Fruit fly (Drosophila melanogaster) whole organism, prepupa: ENCODE results near the gene Pdi.

Source experiments
- Blimp-1 ChIP-seq: fragments of 200-800 bp; sonication (Bioruptor generic); optimal IDR thresholded peaks from 3 replicates; lab custom pipeline; 2017; ENCODE audit warnings: missing biosample characterization, missing genetic modification characterization, mild to moderate bottlenecking, moderate library complexity, missing genetic modification reagents
- CG10631 ChIP-seq: fragments of 200-800 bp; sonication (Bioruptor generic); optimal IDR thresholded peaks from 2 replicates; lab custom pipeline; 2016; ENCODE audit warnings: missing biosample characterization, missing genetic modification characterization
- CG10669 ChIP-seq: fragments of 200-800 bp; sonication (Bioruptor generic); optimal IDR thresholded peaks from 3 replicates; lab custom pipeline; 2018; ENCODE audit warnings: missing biosample characterization, mild to moderate bottlenecking, missing genetic modification characterization, moderate library complexity
- CG11294 ChIP-seq: fragments of 200-800 bp; sonication (Bioruptor generic); IDR thresholded peaks from 2 replicates; pipeline ENCODE4 v1.3.6; 2022; ENCODE audit warnings: missing biosample characterization, missing genetic modification characterization
- CG11902 ChIP-seq: fragments of 200-800 bp; sonication (Bioruptor generic); optimal IDR thresholded peaks from 3 replicates; lab custom pipeline; 2016; ENCODE audit warnings: missing biosample characterization, missing genetic modification characterization
- CG15336 ChIP-seq: fragments of 200-800 bp; sonication (Bioruptor generic); IDR thresholded peaks from 2 replicates; pipeline ENCODE4 v1.3.6; 2022; ENCODE audit warnings: missing biosample characterization, missing genetic modification characterization
- CG1621 ChIP-seq: fragments of 200-800 bp; sonication (Bioruptor generic); optimal IDR thresholded peaks from 3 replicates; lab custom pipeline; 2018; ENCODE audit warnings: missing biosample characterization, mild to moderate bottlenecking, missing genetic modification characterization
- CG16779 ChIP-seq: fragments of 200-800 bp; sonication (Bioruptor generic); optimal IDR thresholded peaks from 3 replicates; lab custom pipeline; 2017; ENCODE audit warnings: missing biosample characterization, mild to moderate bottlenecking, missing genetic modification characterization
- CG3032 ChIP-seq: fragments of 200-800 bp; optimal IDR thresholded peaks from 2 replicates; lab custom pipeline; 2019; ENCODE audit warnings: missing biosample characterization, mild to moderate bottlenecking, missing genetic modification characterization, moderate library complexity
- CG32006 ChIP-seq: fragments of 200-800 bp; sonication (Bioruptor generic); optimal IDR thresholded peaks from 3 replicates; lab custom pipeline; 2017; ENCODE audit warnings: missing biosample characterization, mild to moderate bottlenecking, missing genetic modification characterization
- CG34406 ChIP-seq: fragments of 200-800 bp; sonication (Bioruptor generic); optimal IDR thresholded peaks from 3 replicates; lab custom pipeline; 2016; ENCODE audit warnings: missing biosample characterization, missing genetic modification characterization
- CG3919 ChIP-seq: fragments of 200-800 bp; sonication (Bioruptor generic); optimal IDR thresholded peaks from 3 replicates; lab custom pipeline; 2016; ENCODE audit warnings: missing biosample characterization, missing genetic modification characterization
- CG4318 ChIP-seq: fragments of 200-800 bp; sonication (Bioruptor generic); optimal IDR thresholded peaks from 3 replicates; lab custom pipeline; 2017; ENCODE audit warnings: missing biosample characterization, mild to moderate bottlenecking, missing genetic modification characterization
- CG6163 ChIP-seq: fragments of 200-800 bp; sonication (Bioruptor generic); IDR thresholded peaks from 3 replicates; pipeline ENCODE4 v1.3.6; 2022; ENCODE audit warnings: missing biosample characterization, missing genetic modification characterization
- CG6276 ChIP-seq: fragments of 200-800 bp; sonication (Bioruptor generic); optimal IDR thresholded peaks from 2 replicates; lab custom pipeline; 2017; ENCODE audit warnings: missing biosample characterization, mild to moderate bottlenecking, missing genetic modification characterization
- CG6792 ChIP-seq: fragments of 200-800 bp; sonication (Bioruptor generic); optimal IDR thresholded peaks from 3 replicates; lab custom pipeline; 2016; ENCODE audit warnings: missing biosample characterization, missing genetic modification characterization
- CG6808 ChIP-seq: fragments of 200-800 bp; sonication (Bioruptor generic); optimal IDR thresholded peaks from 3 replicates; lab custom pipeline; 2017; ENCODE audit warnings: missing biosample characterization, missing genetic modification characterization, mild to moderate bottlenecking, moderate library complexity, missing genetic modification reagents
- CG7368 ChIP-seq: fragments of 200-800 bp; sonication (Bioruptor generic); optimal IDR thresholded peaks from 3 replicates; lab custom pipeline; 2016; ENCODE audit warnings: missing biosample characterization, missing genetic modification characterization
- CG8119 ChIP-seq: fragments of 200-800 bp; sonication (Bioruptor generic); IDR thresholded peaks from 3 replicates; pipeline ENCODE4 v1.3.6; 2022; ENCODE audit warnings: missing biosample characterization, missing genetic modification characterization
- CG8632 ChIP-seq: fragments of 200-800 bp; sonication (Bioruptor generic); optimal IDR thresholded peaks from 3 replicates; lab custom pipeline; 2016; ENCODE audit warnings: missing biosample characterization, missing genetic modification characterization
- CG9139 ChIP-seq: fragments of 200-800 bp; sonication (Bioruptor generic); optimal IDR thresholded peaks from 3 replicates; lab custom pipeline; 2017; ENCODE audit warnings: missing biosample characterization, mild to moderate bottlenecking, missing genetic modification characterization
- Eip75B ChIP-seq: fragments of 200-800 bp; sonication (Bioruptor generic); optimal IDR thresholded peaks from 3 replicates; lab custom pipeline; 2016; ENCODE audit warnings: missing biosample characterization, missing genetic modification characterization
- Eip78C ChIP-seq: fragments of 200-800 bp; sonication (Bioruptor generic); peaks from one replicate; lab custom pipeline; 2016; ENCODE audit warnings: missing biosample characterization, missing genetic modification characterization
- Ets21C ChIP-seq: fragments of 200-800 bp; sonication (Bioruptor generic); optimal IDR thresholded peaks from 3 replicates; lab custom pipeline; 2016; ENCODE audit warnings: missing biosample characterization, missing genetic modification characterization
- Ets96B ChIP-seq: fragments of 200-800 bp; optimal IDR thresholded peaks from 2 replicates; lab custom pipeline; 2019; ENCODE audit warnings: missing biosample characterization, mild to moderate bottlenecking, missing genetic modification characterization, moderate library complexity
- Gug ChIP-seq: fragments of 200-800 bp; sonication (Bioruptor generic); IDR thresholded peaks from 2 replicates; pipeline ENCODE4 v1.3.6; 2022; ENCODE audit warnings: missing biosample characterization, missing genetic modification characterization
- Hr38 ChIP-seq: sonication (Bioruptor generic); optimal IDR thresholded peaks from 2 replicates; lab custom pipeline; 2016; ENCODE audit warnings: missing biosample characterization, missing genetic modification characterization
- Hr39 ChIP-seq: fragments of 200-800 bp; sonication (Bioruptor generic); optimal IDR thresholded peaks from 2 replicates; lab custom pipeline; 2016; ENCODE audit warnings: missing biosample characterization, missing genetic modification characterization
- Hr4 ChIP-seq: fragments of 200-800 bp; sonication (Bioruptor generic); optimal IDR thresholded peaks from 3 replicates; lab custom pipeline; 2016; ENCODE audit warnings: missing biosample characterization, missing genetic modification characterization
- Lpt ChIP-seq: fragments of 200-800 bp; sonication (Bioruptor generic); optimal IDR thresholded peaks from 3 replicates; lab custom pipeline; 2016; ENCODE audit warnings: missing biosample characterization, missing genetic modification characterization
- Met ChIP-seq: fragments of 200-800 bp; sonication (Bioruptor generic); optimal IDR thresholded peaks from 3 replicates; lab custom pipeline; 2016; ENCODE audit warnings: missing biosample characterization, missing genetic modification characterization
- OdsH ChIP-seq: fragments of 200-800 bp; sonication (Bioruptor generic); optimal IDR thresholded peaks from 3 replicates; lab custom pipeline; 2016; ENCODE audit warnings: missing biosample characterization, missing genetic modification characterization
- Smox ChIP-seq: fragments of 200-800 bp; sonication (Bioruptor generic); optimal IDR thresholded peaks from 3 replicates; lab custom pipeline; 2016; ENCODE audit warnings: missing biosample characterization, missing genetic modification characterization
- Sox102F ChIP-seq: fragments of 200-800 bp; sonication (Bioruptor generic); optimal IDR thresholded peaks from 2 replicates; lab custom pipeline; 2016; ENCODE audit warnings: missing biosample characterization, mild to moderate bottlenecking, missing genetic modification characterization
- Sox14 ChIP-seq: fragments of 200-800 bp; sonication (Bioruptor generic); optimal IDR thresholded peaks from 3 replicates; lab custom pipeline; 2016; ENCODE audit warnings: missing biosample characterization, missing genetic modification characterization
- Sox15 ChIP-seq: fragments of 200-800 bp; sonication (Bioruptor generic); optimal IDR thresholded peaks from 3 replicates; lab custom pipeline; 2016; ENCODE audit warnings: missing biosample characterization, missing genetic modification characterization
- achi ChIP-seq: fragments of 200-800 bp; sonication (Bioruptor generic); optimal IDR thresholded peaks from 3 replicates; lab custom pipeline; 2016; ENCODE audit warnings: missing biosample characterization, missing genetic modification characterization
- acj6 ChIP-seq: fragments of 200-800 bp; sonication (Bioruptor generic); optimal IDR thresholded peaks from 3 replicates; lab custom pipeline; 2016; ENCODE audit warnings: missing biosample characterization, missing genetic modification characterization
- cyc ChIP-seq: fragments of 200-800 bp; sonication (Bioruptor generic); optimal IDR thresholded peaks from 3 replicates; lab custom pipeline; 2016; ENCODE audit warnings: missing biosample characterization, missing genetic modification characterization
- dsx ChIP-seq: fragments of 200-800 bp; optimal IDR thresholded peaks from 3 replicates; lab custom pipeline; 2019; ENCODE audit warnings: missing biosample characterization, mild to moderate bottlenecking, missing genetic modification characterization, moderate library complexity; ENCODE audit not compliant: poor library complexity, severe bottlenecking
- esn ChIP-seq: fragments of 200-800 bp; sonication (Bioruptor generic); optimal IDR thresholded peaks from 2 replicates; lab custom pipeline; 2016; ENCODE audit warnings: missing biosample characterization, mild to moderate bottlenecking, missing genetic modification characterization, moderate library complexity
- fd59A ChIP-seq: fragments of 200-800 bp; sonication (Bioruptor generic); optimal IDR thresholded peaks from 2 replicates; lab custom pipeline; 2017; ENCODE audit warnings: missing biosample characterization, mild to moderate bottlenecking, missing genetic modification characterization, missing genetic modification reagents
- fkh ChIP-seq: fragments of 200-800 bp; sonication (Bioruptor generic); optimal IDR thresholded peaks from 3 replicates; lab custom pipeline; 2017; ENCODE audit warnings: missing biosample characterization, mild to moderate bottlenecking, missing genetic modification characterization, moderate library complexity
- lz ChIP-seq: fragments of 200-800 bp; sonication (Bioruptor generic); optimal IDR thresholded peaks from 3 replicates; lab custom pipeline; 2016; ENCODE audit warnings: missing biosample characterization, missing genetic modification characterization
- net ChIP-seq: fragments of 200-800 bp; sonication (Bioruptor generic); optimal IDR thresholded peaks from 3 replicates; lab custom pipeline; 2016; ENCODE audit warnings: missing biosample characterization, missing genetic modification characterization
- salr ChIP-seq, 2 experiments: fragments of 200-800 bp; sonication (Bioruptor generic); optimal IDR thresholded peaks; 3 replicates each; lab custom pipeline; 2016 to 2018; ENCODE audit warnings: missing biosample characterization in 2 of 2, missing genetic modification characterization in 2 of 2, mild to moderate bottlenecking in 1 of 2
- spab ChIP-seq: fragments of 200-800 bp; sonication (Bioruptor generic); optimal IDR thresholded peaks from 2 replicates; lab custom pipeline; 2017; ENCODE audit warnings: missing biosample characterization, mild to moderate bottlenecking, missing genetic modification characterization, missing genetic modification reagents
- ss ChIP-seq, 2 experiments: fragments of 200-800 bp; sonication (Bioruptor generic); optimal IDR thresholded peaks; 2 replicates in 1 of 2; 3 replicates in 1 of 2; lab custom pipeline; 2017 to 2018; ENCODE audit warnings: mild to moderate bottlenecking in 2 of 2, missing biosample characterization in 2 of 2, missing genetic modification characterization in 2 of 2, moderate library complexity in 1 of 2
- svp ChIP-seq: fragments of 200-800 bp; sonication (Bioruptor generic); peaks from one replicate; lab custom pipeline; 2016; ENCODE audit warnings: missing biosample characterization, missing genetic modification characterization
- vri ChIP-seq: fragments of 200-800 bp; sonication (Bioruptor generic); optimal IDR thresholded peaks from 3 replicates; lab custom pipeline; 2016; ENCODE audit warnings: missing biosample characterization, mild to moderate bottlenecking, missing genetic modification characterization

Gene Pdi

DNA sequence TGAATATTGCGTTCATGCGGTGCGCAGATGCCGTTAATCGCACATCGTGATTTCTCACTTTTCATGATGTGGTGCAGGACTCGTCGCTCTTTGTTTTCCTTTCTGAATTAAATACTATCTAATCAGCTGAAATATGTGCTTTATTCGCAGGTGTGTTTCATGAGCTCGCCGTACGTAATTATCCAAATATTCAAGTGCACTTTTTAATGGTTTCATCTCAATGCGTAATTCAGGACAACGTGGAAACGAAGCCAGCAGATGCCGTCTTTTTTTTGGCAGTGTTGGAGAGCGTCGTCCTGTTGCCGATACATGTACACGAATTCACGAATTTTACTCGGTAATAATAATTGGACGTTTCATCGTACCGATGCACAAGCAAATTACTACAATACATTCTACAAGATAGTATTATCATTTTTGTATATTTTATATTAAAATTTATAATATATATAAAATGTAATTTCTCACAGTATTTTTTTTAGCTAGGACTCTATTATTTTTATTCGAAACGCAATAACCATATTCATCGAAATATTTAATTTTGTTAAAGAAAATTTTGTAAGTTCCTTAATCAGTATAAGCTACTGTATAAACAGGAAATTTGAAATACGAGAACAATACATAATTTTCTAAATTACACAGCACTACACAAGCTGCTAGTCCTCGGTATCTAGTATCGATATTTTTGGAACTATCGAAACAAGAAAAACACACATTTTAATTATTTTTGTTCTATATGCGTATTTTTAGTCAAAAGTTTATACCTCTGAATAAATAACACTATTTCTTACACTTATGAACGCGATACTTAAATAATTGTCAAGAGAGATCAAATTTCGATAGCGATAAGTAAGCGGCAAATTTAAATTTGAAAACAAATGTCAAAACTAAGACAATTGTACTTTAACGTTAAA lies 5.7 kb downstream of the Pdi start, which contains the start of gene CG12316:
Gene CG12316 (minus strand): TSS at position 276 of the 914 bp plus-strand sequence.
- TF ChIP-seq Ets96B (tag; lab: Kevin White, UChicago) (peak; percentile 94), CG1621 (tag; lab: Kevin White, UChicago) (peak; percentile 95), esn (peak; percentile 99), CG8632 (GFP tag; lab: Kevin White, UChicago) (peak; percentile 94), CG6808 (GFP tag; lab: Kevin White, UChicago) (peak; percentile 95), CG6276 (GFP tag; lab: Kevin White, UChicago) (peak; percentile 95), CG3032 (tag; lab: Kevin White, UChicago) (peak; percentile 93), Ets21C (GFP tag; lab: Kevin White, UChicago) (peak; percentile 94), svp (GFP tag; lab: Kevin White, UChicago) (peak; percentile 98), Eip78C (GFP tag; lab: Kevin White, UChicago) (peak; percentile 99), Met (peak; percentile 98), CG34406 (GFP tag; lab: Kevin White, UChicago) (peak; percentile 94), OdsH (GFP tag; lab: Kevin White, UChicago) (peak; percentile 94), achi (peak; percentile 95), CG16779 (peak; percentile 93), CG6792 (GFP tag; lab: Kevin White, UChicago) (peak; percentile 95), CG11294 (peak; percentile 72), spab (GFP tag; lab: Kevin White, UChicago) (peak; percentile 94), Sox14 (GFP tag; lab: Kevin White, UChicago) (peak; percentile 97), Sox15 (GFP tag; lab: Kevin White, UChicago) (peak; percentile 91), net (GFP tag; lab: Kevin White, UChicago) (peak; percentile 94), ss (GFP tag; optimal IDR thresholded peaks at IDR 0.05; lab: Kevin White, UChicago) (peak; percentile 96), Sox102F (peak; percentile 99), CG11902 (peak; percentile 83), dsx (GFP tag; lab: Kevin White, UChicago) (peak; percentile 92), CG32006 (GFP tag; lab: Kevin White, UChicago) (peak; percentile 95), Eip75B (GFP tag; lab: Kevin White, UChicago) (peak; percentile 98), cyc (GFP tag; lab: Kevin White, UChicago) (peak; percentile 95), CG9139 (GFP tag; lab: Kevin White, UChicago) (peak; percentile 85), CG3919 (GFP tag; lab: Kevin White, UChicago) (peak; percentile 97), CG4318 (GFP tag; lab: Kevin White, UChicago) (peak; percentile 88), Lpt (peak; percentile 85), Gug (GFP tag; lab: Robert Waterston, UW) (peak; percentile 84), CG10669 (GFP tag; lab: Kevin White, UChicago) (peak; percentile 95), Hr4 (peak; percentile 97), CG15336 (peak; percentile 96), salr (GFP tag; optimal IDR thresholded peaks at IDR 0.05; lab: Kevin White, UChicago) (peak; percentile 90 to 91), acj6 (peak; percentile 93), CG7368 (GFP tag; lab: Kevin White, UChicago) (peak; percentile 95), CG6163 (GFP tag; lab: Robert Waterston, UW) (peak; percentile 95), CG10631 (peak; percentile 92), Smox (GFP tag; lab: Kevin White, UChicago) (peak; percentile 95), vri (peak; percentile 95), lz (GFP tag; lab: Kevin White, UChicago) (peak; percentile 98), fd59A (GFP tag; lab: Kevin White, UChicago) (peak; percentile 91), Hr38 (no peak), Blimp-1 (GFP tag; lab: Kevin White, UChicago) (peak; percentile 81), Hr39 (GFP tag; lab: Kevin White, UChicago) (peak; percentile 96), fkh (GFP tag; lab: Kevin White, UChicago) (no peak), CG8119 (GFP tag; lab: Robert Waterston, UW) (peak; percentile 96)
